Worm (Caenorhabditis elegans) whole organism, L1 larva: ENCODE data around the gene sru-4.

Experiments
- ceh-90 ChIP-seq: sonication (generic microtip); optimal IDR thresholded peaks from 2 replicates; lab custom pipeline; 2016; ENCODE audit warnings: missing genetic modification characterization, missing compliant biosample characterization
- ces-1 ChIP-seq: fragments of 150-350 bp; optimal IDR thresholded peaks from 2 replicates; lab custom pipeline; 2014; ENCODE audit warnings: missing biosample characterization, missing genetic modification reagents, missing genetic modification characterization
- elt-3 ChIP-seq, 6 experiments: fragments of 150-350 bp in 1 of 6; sonication (generic microtip); optimal IDR thresholded peaks; 2 replicates each; lab custom pipeline; 2017 to 2018; ENCODE audit warnings: missing biosample characterization in 6 of 6, missing genetic modification characterization in 6 of 6, inconsistent platforms in 1 of 6
- fkh-8 ChIP-seq: sonication (generic microtip); optimal IDR thresholded peaks from 2 replicates; lab custom pipeline; 2016; ENCODE audit warnings: mild to moderate bottlenecking, missing genetic modification characterization, missing compliant biosample characterization
- lin-15B ChIP-seq: fragments of 150-350 bp; sonication (generic microtip); optimal IDR thresholded peaks from 3 replicates; lab custom pipeline; 2014; ENCODE audit warnings: missing biosample characterization, missing genetic modification characterization
- lin-39 ChIP-seq: fragments of 150-350 bp; optimal IDR thresholded peaks from 2 replicates; lab custom pipeline; 2014; ENCODE audit warnings: missing biosample characterization, missing genetic modification reagents, missing genetic modification characterization
- nhr-237 ChIP-seq: fragments of 150-350 bp; optimal IDR thresholded peaks from 2 replicates; lab custom pipeline; 2014; ENCODE audit warnings: missing biosample characterization, missing genetic modification characterization
- nhr-76 ChIP-seq: sonication (generic microtip); optimal IDR thresholded peaks from 2 replicates; lab custom pipeline; 2017; ENCODE audit warnings: missing biosample characterization, missing genetic modification characterization
- pag-3 ChIP-seq: sonication (generic microtip); optimal IDR thresholded peaks from 2 replicates; lab custom pipeline; 2017; ENCODE audit warnings: missing genetic modification characterization, mild to moderate bottlenecking, missing compliant biosample characterization, antibody characterized with exemption, borderline replicate concordance; ENCODE audit not compliant: insufficient read depth
- pqm-1 ChIP-seq: sonication (generic microtip); optimal IDR thresholded peaks from 3 replicates; lab custom pipeline; 2017; ENCODE audit warnings: missing biosample characterization, missing genetic modification characterization
- sup-37 ChIP-seq: fragments of 200-800 bp; sonication (Bioruptor generic); optimal IDR thresholded peaks from 2 replicates; lab custom pipeline; 2018; ENCODE audit warnings: mild to moderate bottlenecking, missing genetic modification characterization, missing compliant biosample characterization
- unc-30 ChIP-seq: sonication (generic microtip); optimal IDR thresholded peaks from 2 replicates; lab custom pipeline; 2017; ENCODE audit warnings: missing biosample characterization, missing genetic modification characterization
- unc-62 ChIP-seq: fragments of 150-350 bp; optimal IDR thresholded peaks from 2 replicates; lab custom pipeline; 2014; ENCODE audit warnings: missing biosample characterization, missing genetic modification reagents, missing genetic modification characterization
- zip-4 ChIP-seq: fragments of 200-800 bp; sonication (Bioruptor generic); optimal IDR thresholded peaks from 2 replicates; lab custom pipeline; 2018; ENCODE audit warnings: mild to moderate bottlenecking, missing genetic modification characterization, moderate library complexity, missing compliant biosample characterization

- TF ChIP-seq ceh-90 (tag; lab: Kevin White, UChicago) (no peak), pag-3 (no peak), lin-39 (tag; lab: Kevin White, UChicago) (no peak), nhr-76 (tag; lab: Kevin White, UChicago) (no peak), elt-3 (tag; optimal IDR thresholded peaks at IDR 0.05; lab: Kevin White, UChicago) (no peak), fkh-8 (tag; lab: Kevin White, UChicago) (no peak), sup-37 (no peak), zip-4 (no peak), lin-15B (tag; lab: Kevin White, UChicago) (no peak), pqm-1 (no peak), nhr-237 (tag; lab: Kevin White, UChicago) (no peak), unc-30 (no peak), unc-62 (GFP tag; lab: Kevin White, UChicago) (no peak), ces-1 (no peak)
These were observed 37.9 kb downstream of the sru-4 start for ce11 chrIV:9536124-9536523.
